Worm (Caenorhabditis elegans): ENCODE measurements around the gene srj-57.

srj-57 gene

ce11 chrV:2863033-2863432, 7.7 kb upstream of the srj-57 start, which contains the start of gene srh-272:
Gene srh-272, plus strand, starts transcription at chrV:2863333.
- TF ChIP-seq ets-4 (tag; optimal IDR thresholded peaks at IDR 0.05) = no peak

ce11 chrV:2861505-2861904, 6.1 kb upstream of the srj-57 start, which contains the start of gene srh-270:
Gene srh-270, minus strand, starts transcription at chrV:2861605.
- TF ChIP-seq T23F11.4 (GFP tag; optimal IDR thresholded peaks at IDR 0.05) (no peak), pqm-1 (tag; optimal IDR thresholded peaks at IDR 0.05) (no peak), hlh-15 (tag; optimal IDR thresholded peaks at IDR 0.05) (no peak), gmeb-2 (tag; optimal IDR thresholded peaks at IDR 0.05) (no peak), unc-42 (tag; optimal IDR thresholded peaks at IDR 0.05) (no peak), lin-11 (tag; optimal IDR thresholded peaks at IDR 0.05) (no peak), unc-55 (GFP tag; optimal IDR thresholded peaks at IDR 0.05) (no peak), pha-4 (tag; optimal IDR thresholded peaks at IDR 0.05) (no peak), che-1 (tag; optimal IDR thresholded peaks at IDR 0.05) (no peak), nhr-232 (tag; optimal IDR thresholded peaks at IDR 0.05) (no peak), tbx-7 (tag; optimal IDR thresholded peaks at IDR 0.05) (no peak), hlh-30 (tag; optimal IDR thresholded peaks at IDR 0.05; ENCODE audit: insufficient read depth) (no peak), hlh-6 (tag; optimal IDR thresholded peaks at IDR 0.05) (no peak), elt-2 (tag; optimal IDR thresholded peaks at IDR 0.05) (no peak), npax-4 (tag; optimal IDR thresholded peaks at IDR 0.05) (no peak), ceh-9 (tag; optimal IDR thresholded peaks at IDR 0.05) (no peak), syd-9 (tag; optimal IDR thresholded peaks at IDR 0.05) (no peak), fkh-6 (tag; optimal IDR thresholded peaks at IDR 0.05) (no peak), hlh-8 (tag; optimal IDR thresholded peaks at IDR 0.05) (no peak)

DNA sequence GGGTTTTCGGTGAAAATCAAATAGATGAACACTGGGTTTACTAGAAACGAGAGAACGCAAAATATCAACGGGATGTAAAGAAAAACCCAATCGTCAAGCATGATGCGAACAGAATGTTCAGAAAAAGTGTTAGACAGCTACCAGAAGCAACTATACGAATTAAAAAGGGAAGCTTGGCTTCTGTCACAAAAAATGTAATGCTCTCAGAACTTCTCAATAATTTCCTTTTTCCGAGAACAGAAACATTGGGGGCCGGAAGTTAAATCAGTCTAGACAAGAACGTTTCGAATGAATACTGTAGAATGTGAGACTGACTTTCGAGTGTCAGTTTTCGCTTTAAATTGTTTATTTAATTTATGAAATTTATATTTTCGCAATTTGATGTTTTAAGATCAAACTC, 4.4 kb upstream of the srj-57 start, which contains the start of gene srj-54:
TSS of gene srj-54 (minus strand) at position 101 of the 400 bp plus-strand sequence.
- TF ChIP-seq eyg-1 (tag; optimal IDR thresholded peaks at IDR 0.05) (no peak), ceh-19 (GFP tag; optimal IDR thresholded peaks at IDR 0.05) (no peak), ceh-24 (tag; optimal IDR thresholded peaks at IDR 0.05) (no peak), ceh-34 (tag; optimal IDR thresholded peaks at IDR 0.05) (no peak)

DNA sequence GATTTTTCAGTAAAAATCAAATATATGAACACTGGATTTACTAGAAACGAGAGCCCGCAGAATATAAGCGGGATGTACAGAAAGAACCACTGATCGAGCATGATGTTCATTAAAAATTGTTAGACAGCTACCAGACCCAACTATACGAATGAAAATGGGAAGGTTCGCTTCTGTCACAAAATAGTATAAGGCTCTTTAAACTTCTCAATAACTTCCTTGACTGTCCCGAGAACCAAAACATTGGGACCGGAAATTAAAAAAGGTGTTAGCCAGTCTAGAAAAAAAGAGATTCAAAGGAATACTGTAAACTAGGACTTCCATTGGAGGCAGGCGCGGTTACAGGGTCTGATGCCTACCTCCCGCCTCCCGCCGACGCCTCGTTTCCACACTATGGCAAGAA, 2.5 kb upstream of the srj-57 start, which contains the start of gene srj-55:
TSS of gene srj-55 (minus strand) at position 101 of the 400 bp plus-strand sequence.
- TF ChIP-seq hlh-13 (GFP tag; optimal IDR thresholded peaks at IDR 0.05) = no peak
- no peak for TF ChIP-seq nfya-1 (tag; optimal IDR thresholded peaks at IDR 0.05)
- no peak for TF ChIP-seq hlh-6 (tag; optimal IDR thresholded peaks at IDR 0.05)
- TF ChIP-seq elt-2 (tag; optimal IDR thresholded peaks at IDR 0.05) = no peak
- no peak for TF ChIP-seq ceh-14 (tag; optimal IDR thresholded peaks at IDR 0.05)
- no peak for TF ChIP-seq dve-1 (tag; optimal IDR thresholded peaks at IDR 0.05)
- TF ChIP-seq pqm-1 (tag; optimal IDR thresholded peaks at IDR 0.05) = no peak
- no peak for TF ChIP-seq rnt-1 (tag; optimal IDR thresholded peaks at IDR 0.05)
- TF ChIP-seq npax-4 (tag; optimal IDR thresholded peaks at IDR 0.05) = no peak
- TF ChIP-seq pax-1 (tag; optimal IDR thresholded peaks at IDR 0.05) = no peak
- no peak for TF ChIP-seq nhr-11 (tag; optimal IDR thresholded peaks at IDR 0.05)
- no peak for TF ChIP-seq hlh-30 (tag; optimal IDR thresholded peaks at IDR 0.05; ENCODE audit: insufficient read depth)
- no peak for TF ChIP-seq dmd-4 (tag; optimal IDR thresholded peaks at IDR 0.05; ENCODE audit: borderline replicate concordance)
- no peak for TF ChIP-seq T23F11.4 (GFP tag; optimal IDR thresholded peaks at IDR 0.05)
- no peak for TF ChIP-seq ahr-1 (tag; optimal IDR thresholded peaks at IDR 0.05)
- TF ChIP-seq sox-2 (GFP tag; IDR thresholded peaks at IDR 0.05) = no peak

DNA sequence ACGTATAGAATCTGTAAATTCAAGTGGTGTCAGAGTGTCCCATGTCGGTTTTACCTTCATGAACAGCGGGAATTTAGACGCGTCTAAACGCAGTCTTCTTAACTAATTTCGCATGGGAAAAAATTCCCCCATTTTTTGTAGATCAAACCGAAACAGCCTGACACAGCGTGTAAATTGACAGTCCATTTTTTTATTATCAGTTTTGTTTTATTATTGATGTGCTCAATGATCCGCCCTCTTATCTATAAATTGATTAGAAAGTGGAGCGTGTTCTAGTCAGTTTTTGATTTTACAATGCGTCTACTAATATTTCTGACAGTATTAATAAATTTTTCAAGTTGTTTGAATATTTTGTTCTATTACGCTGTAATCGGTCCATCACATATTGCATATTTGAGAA, 6.3 kb downstream of the srj-57 start, which contains the start of gene ugt-53:
TSS of gene ugt-53 (plus strand) at position 273 of the 400 bp plus-strand sequence.
- TF ChIP-seq ceh-24 (tag; optimal IDR thresholded peaks at IDR 0.05) = no peak
- peak; percentile 6 for TF ChIP-seq elt-2 (tag; optimal IDR thresholded peaks at IDR 0.05)
